Fruit fly (Drosophila melanogaster): Measurements from ENCODE around the gene CG31342.
A peak's percentile ranks its signal among the peaks of the same experiment; 100 is the strongest.

The CG31342 gene

DNA sequence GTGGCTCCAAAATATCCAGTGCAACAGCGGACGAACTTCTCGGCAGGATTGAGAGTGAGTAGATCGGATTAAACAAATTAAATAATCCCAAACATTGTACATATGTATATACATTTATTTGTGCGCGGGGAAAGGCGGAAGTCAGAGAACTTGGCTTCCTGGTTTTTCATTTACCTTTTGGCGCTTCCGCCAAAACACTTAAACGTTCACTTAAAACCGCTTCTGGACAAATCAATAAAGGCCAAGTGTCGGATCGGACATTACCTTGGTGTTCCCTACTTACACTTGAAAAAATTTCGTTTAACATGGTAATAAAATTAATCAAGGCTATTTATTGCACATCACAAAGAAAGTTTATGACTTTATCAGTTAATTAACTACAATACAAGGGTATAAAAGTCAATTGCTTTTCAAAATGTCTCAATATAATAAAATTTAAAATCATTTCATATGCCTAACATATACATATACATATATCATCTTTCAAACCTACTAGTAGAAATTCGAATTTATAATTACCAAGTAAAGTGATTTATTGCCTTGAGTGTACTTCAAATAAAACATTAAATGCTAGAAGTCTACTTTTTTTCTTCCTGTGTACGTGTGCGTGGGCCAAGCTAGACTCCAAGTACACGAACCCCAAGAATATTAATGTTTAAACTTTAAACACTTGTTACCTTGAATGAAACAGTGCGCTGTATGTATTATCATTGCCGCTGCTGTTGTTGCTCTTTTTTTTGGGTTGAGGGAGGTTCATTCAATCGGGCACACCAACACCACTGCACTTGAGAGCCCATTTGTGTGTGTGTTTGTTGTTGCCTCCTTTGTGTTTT is 4.3 kb upstream of the CG31342 start:
- TF ChIP-seq pan (optimal IDR thresholded peaks at IDR 0.05) = no peak
- peak in 1 of 2 experiments; percentile 72 for TF ChIP-seq foxo (GFP tag; optimal IDR thresholded peaks at IDR 0.05)
- no peak for TF ChIP-seq Dfd (GFP tag; optimal IDR thresholded peaks at IDR 0.05)
- peak; percentile 31 for TF ChIP-seq CG9705 (GFP tag; optimal IDR thresholded peaks at IDR 0.05)
- TF ChIP-seq Sp1 (GFP tag; optimal IDR thresholded peaks at IDR 0.05) = peak; percentile 74
- peak; percentile 33 for TF ChIP-seq N (GFP tag; optimal IDR thresholded peaks at IDR 0.05)
- TF ChIP-seq jim (GFP tag; optimal IDR thresholded peaks at IDR 0.05) = peak; percentile 64
- peak; percentile 46 for TF ChIP-seq rgr (GFP tag; optimal IDR thresholded peaks at IDR 0.05)
- no peak for TF ChIP-seq lola (GFP tag; optimal IDR thresholded peaks at IDR 0.05)
- TF ChIP-seq ey (GFP tag; optimal IDR thresholded peaks at IDR 0.05) = peak; percentile 22
- no peak for TF ChIP-seq Rel (GFP tag; optimal IDR thresholded peaks at IDR 0.05)
- TF ChIP-seq Rel (tag; optimal IDR thresholded peaks at IDR 0.05) = no peak
- peak; percentile 69 for TF ChIP-seq HLH106 (tag; optimal IDR thresholded peaks at IDR 0.05)
- no peak for TF ChIP-seq GATAd (GFP tag; optimal IDR thresholded peaks at IDR 0.05)
- peak; percentile 63 for TF ChIP-seq fru (GFP tag; optimal IDR thresholded peaks at IDR 0.05)
- TF ChIP-seq Hnf4 (GFP tag; optimal IDR thresholded peaks at IDR 0.05) = no peak
- no peak for TF ChIP-seq Dif (GFP tag; optimal IDR thresholded peaks at IDR 0.05; ENCODE audit: partially characterized antibody)
- peak; percentile 40 for TF ChIP-seq h (GFP tag; optimal IDR thresholded peaks at IDR 0.05)
- no peak for TF ChIP-seq usp (GFP tag; optimal IDR thresholded peaks at IDR 0.05)
- TF ChIP-seq tai (GFP tag; optimal IDR thresholded peaks at IDR 0.05) = no peak
- TF ChIP-seq Jra (GFP tag; optimal IDR thresholded peaks at IDR 0.05) = no peak
- TF ChIP-seq Hr83 (GFP tag; optimal IDR thresholded peaks at IDR 0.05; ENCODE audit: poor library complexity, severe bottlenecking) = peak; percentile 36
- TF ChIP-seq sv (GFP tag; optimal IDR thresholded peaks at IDR 0.05) = peak; percentile 33
- no peak for TF ChIP-seq dsf (GFP tag; optimal IDR thresholded peaks at IDR 0.05; ENCODE audit: borderline replicate concordance)
- peak; percentile 27 for TF ChIP-seq CG32264 (GFP tag; optimal IDR thresholded peaks at IDR 0.05)
- TF ChIP-seq Hr78 (GFP tag; optimal IDR thresholded peaks at IDR 0.05) = no peak
- TF ChIP-seq dmrt93B (GFP tag; optimal IDR thresholded peaks at IDR 0.05) = peak; percentile 28
- no peak for TF ChIP-seq woc (GFP tag; optimal IDR thresholded peaks at IDR 0.05)
- no peak for TF ChIP-seq CrebA (GFP tag; optimal IDR thresholded peaks at IDR 0.05; ENCODE audit: borderline replicate concordance)
- peak; percentile 37 for TF ChIP-seq brk (GFP tag; optimal IDR thresholded peaks at IDR 0.05)
- no peak for TF ChIP-seq OdsH (GFP tag; optimal IDR thresholded peaks at IDR 0.05)
- TF ChIP-seq sage (GFP tag; optimal IDR thresholded peaks at IDR 0.05) = no peak
- peak; percentile 18 for TF ChIP-seq psq (GFP tag; optimal IDR thresholded peaks at IDR 0.05)
- TF ChIP-seq br (GFP tag; optimal IDR thresholded peaks at IDR 0.05) = no peak

DNA sequence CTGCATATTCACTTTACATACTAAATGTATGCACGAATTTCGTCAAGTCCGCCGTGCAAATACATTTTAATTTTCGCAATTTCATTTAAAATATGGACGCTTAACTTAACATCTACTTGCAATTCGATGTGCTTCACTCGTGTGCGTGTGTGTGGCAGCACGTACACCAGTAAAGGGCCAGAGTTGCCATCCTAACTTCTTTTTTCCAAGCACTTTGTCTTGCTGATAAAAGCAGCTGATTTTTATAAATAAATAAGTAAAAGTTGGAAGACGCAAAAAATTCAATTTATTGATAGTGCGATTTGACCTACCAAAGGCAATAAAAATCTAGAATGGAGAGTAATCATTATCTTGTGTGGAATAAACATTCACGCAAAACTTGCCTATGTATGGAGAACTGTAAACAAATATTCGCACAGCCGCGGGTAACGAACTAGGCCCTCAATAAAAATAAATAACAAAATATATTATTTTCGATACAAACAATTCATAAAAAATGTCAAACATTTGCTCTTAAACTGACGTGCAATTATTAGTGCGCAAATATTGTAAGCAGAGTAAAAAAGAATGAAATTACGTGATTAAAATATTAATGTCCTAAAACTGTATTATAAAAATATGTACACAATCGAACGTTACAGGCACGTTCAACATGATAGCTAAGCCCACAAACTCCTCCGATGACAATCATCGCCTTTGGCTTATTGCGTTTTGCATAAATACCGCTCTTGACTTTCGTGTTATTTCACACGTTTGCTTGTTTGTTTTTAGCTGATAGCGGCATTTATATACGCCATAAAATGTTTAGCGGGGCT is 3.5 kb upstream of the CG31342 start:
- peak; percentile 43 for TF ChIP-seq sage (GFP tag; optimal IDR thresholded peaks at IDR 0.05)
- TF ChIP-seq sv (GFP tag; optimal IDR thresholded peaks at IDR 0.05) = peak; percentile 47
- no peak for TF ChIP-seq CG32264 (GFP tag; optimal IDR thresholded peaks at IDR 0.05)
- TF ChIP-seq Rel (GFP tag; optimal IDR thresholded peaks at IDR 0.05) = no peak
- TF ChIP-seq Rel (tag; optimal IDR thresholded peaks at IDR 0.05) = peak; percentile 54
- peak; percentile 45 for TF ChIP-seq brk (GFP tag; optimal IDR thresholded peaks at IDR 0.05)
- no peak for TF ChIP-seq dmrt93B (GFP tag; optimal IDR thresholded peaks at IDR 0.05)
- peak; percentile 59 for TF ChIP-seq woc (GFP tag; optimal IDR thresholded peaks at IDR 0.05)
- no peak for TF ChIP-seq Dfd (GFP tag; optimal IDR thresholded peaks at IDR 0.05)
- peak; percentile 67 for TF ChIP-seq rgr (GFP tag; optimal IDR thresholded peaks at IDR 0.05)
- TF ChIP-seq foxo (GFP tag; optimal IDR thresholded peaks at IDR 0.05) = peak in 1 of 2 experiments; percentile 65
- TF ChIP-seq dsf (GFP tag; optimal IDR thresholded peaks at IDR 0.05; ENCODE audit: borderline replicate concordance) = no peak
- TF ChIP-seq pan (optimal IDR thresholded peaks at IDR 0.05) = no peak
- peak; percentile 30 for TF ChIP-seq Hr83 (GFP tag; optimal IDR thresholded peaks at IDR 0.05; ENCODE audit: poor library complexity, severe bottlenecking)
- peak; percentile 60 for TF ChIP-seq psq (GFP tag; optimal IDR thresholded peaks at IDR 0.05)
- no peak for TF ChIP-seq Myc (optimal IDR thresholded peaks at IDR 0.05)
- TF ChIP-seq fru (GFP tag; optimal IDR thresholded peaks at IDR 0.05) = peak; percentile 63
- no peak for TF ChIP-seq Hr78 (GFP tag; optimal IDR thresholded peaks at IDR 0.05)
- TF ChIP-seq CrebA (GFP tag; optimal IDR thresholded peaks at IDR 0.05; ENCODE audit: borderline replicate concordance) = no peak
- peak; percentile 61 for TF ChIP-seq Sp1 (GFP tag; optimal IDR thresholded peaks at IDR 0.05)
- no peak for TF ChIP-seq Vsx2 (GFP tag; optimal IDR thresholded peaks at IDR 0.05; ENCODE audit: partially characterized antibody)
- peak; percentile 24 for TF ChIP-seq Hnf4 (GFP tag; optimal IDR thresholded peaks at IDR 0.05)
- no peak for TF ChIP-seq usp (GFP tag; optimal IDR thresholded peaks at IDR 0.05)
- no peak for TF ChIP-seq N (GFP tag; optimal IDR thresholded peaks at IDR 0.05)
- no peak for TF ChIP-seq tai (GFP tag; optimal IDR thresholded peaks at IDR 0.05)
- peak; percentile 70 for TF ChIP-seq HLH106 (tag; optimal IDR thresholded peaks at IDR 0.05)
- TF ChIP-seq GATAd (GFP tag; optimal IDR thresholded peaks at IDR 0.05) = no peak
- TF ChIP-seq br (GFP tag; optimal IDR thresholded peaks at IDR 0.05) = peak; percentile 38
- peak; percentile 43 for TF ChIP-seq ey (GFP tag; optimal IDR thresholded peaks at IDR 0.05)
- TF ChIP-seq Dif (GFP tag; optimal IDR thresholded peaks at IDR 0.05; ENCODE audit: partially characterized antibody) = no peak
- TF ChIP-seq CG9705 (GFP tag; optimal IDR thresholded peaks at IDR 0.05) = peak; percentile 33
- TF ChIP-seq Jra (GFP tag; optimal IDR thresholded peaks at IDR 0.05) = no peak
- TF ChIP-seq h (GFP tag; optimal IDR thresholded peaks at IDR 0.05) = peak; percentile 62
- TF ChIP-seq lola (GFP tag; optimal IDR thresholded peaks at IDR 0.05) = no peak
- no peak for TF ChIP-seq Mio (GFP tag; optimal IDR thresholded peaks at IDR 0.05)
- no peak for TF ChIP-seq dl (GFP tag; optimal IDR thresholded peaks at IDR 0.05; ENCODE audit: insufficient read depth in 1 of 2, partially characterized antibody in 2 of 2)
- no peak for TF ChIP-seq jim (GFP tag; optimal IDR thresholded peaks at IDR 0.05)
- peak; percentile 62 for TF ChIP-seq OdsH (GFP tag; optimal IDR thresholded peaks at IDR 0.05)
- TF ChIP-seq Abd-B (GFP tag; optimal IDR thresholded peaks at IDR 0.05) = no peak
